Fruit fly (Drosophila melanogaster) whole organism, embryonic: ENCODE results near the gene glob2.

Source experiments
- CG10959 ChIP-seq: fragments of 200-800 bp; sonication (Bioruptor generic); IDR thresholded peaks from 2 replicates; pipeline ENCODE4 v1.3.6; 2022; ENCODE audit warnings: missing biosample characterization, missing genetic modification characterization
- CG15269 ChIP-seq: fragments of 200-800 bp; sonication (Bioruptor generic); optimal IDR thresholded peaks from 2 replicates; lab custom pipeline; 2018; ENCODE audit warnings: missing biosample characterization, mild to moderate bottlenecking, missing genetic modification characterization, moderate library complexity
- CG4854 ChIP-seq: fragments of 200-800 bp; sonication (Bioruptor generic); optimal IDR thresholded peaks from 2 replicates; lab custom pipeline; 2016; ENCODE audit warnings: missing biosample characterization, missing genetic modification characterization, inconsistent platforms
- CG6854 ChIP-seq: fragments of 200-800 bp; sonication (Bioruptor generic); optimal IDR thresholded peaks from 3 replicates; lab custom pipeline; 2017; ENCODE audit warnings: missing biosample characterization, mild to moderate bottlenecking, missing genetic modification characterization
- Dp ChIP-seq: fragments of 200-800 bp; sonication (Bioruptor generic); optimal IDR thresholded peaks from 2 replicates; lab custom pipeline; 2018; ENCODE audit warnings: missing biosample characterization, mild to moderate bottlenecking, missing genetic modification characterization, moderate library complexity
- Ets65A ChIP-seq: fragments of 200-800 bp; sonication (Bioruptor generic); peaks from one replicate; lab custom pipeline; 2016; ENCODE audit warnings: missing biosample characterization, missing genetic modification characterization
- Tbp ChIP-seq: fragments of >200 bp; optimal IDR thresholded peaks from 2 replicates; lab custom pipeline; 2018; ENCODE audit warnings: missing biosample characterization, missing genetic modification characterization
- kay ChIP-seq: fragments of 200-800 bp; sonication (Bioruptor generic); optimal IDR thresholded peaks from 2 replicates; lab custom pipeline; 2016; ENCODE audit warnings: missing biosample characterization, missing genetic modification characterization
- ro ChIP-seq: fragments of 200-800 bp; sonication (Bioruptor generic); IDR thresholded peaks from 2 replicates; pipeline ENCODE4 v1.3.6; 2022; ENCODE audit warnings: missing biosample characterization, missing genetic modification characterization
- tap ChIP-seq: fragments of 200-800 bp; optimal IDR thresholded peaks from 3 replicates; lab custom pipeline; 2019; ENCODE audit warnings: missing biosample characterization, mild to moderate bottlenecking, missing genetic modification characterization, moderate library complexity

DNA sequence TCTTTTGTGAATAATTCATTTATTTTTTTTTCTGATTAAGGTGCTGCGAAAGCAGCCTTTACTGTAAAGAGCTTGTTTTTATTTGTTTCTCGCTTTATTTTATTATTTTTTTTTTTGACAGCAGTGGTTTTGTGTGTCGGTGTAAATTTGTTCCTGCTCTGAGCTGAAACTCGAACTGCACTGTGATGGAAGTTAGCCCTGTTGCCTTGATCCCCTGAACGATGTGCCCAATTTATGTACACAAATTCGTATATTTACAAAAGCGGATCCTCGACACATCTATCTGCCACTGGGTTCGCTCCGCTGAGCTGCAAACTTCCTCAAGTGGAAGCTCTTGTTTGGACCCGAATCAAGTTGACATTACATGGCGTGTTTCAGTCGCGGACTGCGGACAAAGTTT lies 48.5 kb downstream of the glob2 start, which contains the start of gene CG1137:
- TF ChIP-seq ro (no peak), Ets65A (GFP tag; lab: Kevin White, UChicago) (no peak), kay (GFP tag; lab: Kevin White, UChicago) (no peak), Tbp (GFP tag; lab: Kevin White, UChicago) (no peak), CG10959 (no peak), CG15269 (tag; lab: Kevin White, UChicago) (no peak), CG4854 (GFP tag; lab: Kevin White, UChicago) (no peak), tap (tag; lab: Kevin White, UChicago) (no peak), Dp (no peak), CG6854 (GFP tag; lab: Kevin White, UChicago) (no peak)
